Fruit fly (Drosophila melanogaster): ENCODE data around the gene Sec20.

DNA sequence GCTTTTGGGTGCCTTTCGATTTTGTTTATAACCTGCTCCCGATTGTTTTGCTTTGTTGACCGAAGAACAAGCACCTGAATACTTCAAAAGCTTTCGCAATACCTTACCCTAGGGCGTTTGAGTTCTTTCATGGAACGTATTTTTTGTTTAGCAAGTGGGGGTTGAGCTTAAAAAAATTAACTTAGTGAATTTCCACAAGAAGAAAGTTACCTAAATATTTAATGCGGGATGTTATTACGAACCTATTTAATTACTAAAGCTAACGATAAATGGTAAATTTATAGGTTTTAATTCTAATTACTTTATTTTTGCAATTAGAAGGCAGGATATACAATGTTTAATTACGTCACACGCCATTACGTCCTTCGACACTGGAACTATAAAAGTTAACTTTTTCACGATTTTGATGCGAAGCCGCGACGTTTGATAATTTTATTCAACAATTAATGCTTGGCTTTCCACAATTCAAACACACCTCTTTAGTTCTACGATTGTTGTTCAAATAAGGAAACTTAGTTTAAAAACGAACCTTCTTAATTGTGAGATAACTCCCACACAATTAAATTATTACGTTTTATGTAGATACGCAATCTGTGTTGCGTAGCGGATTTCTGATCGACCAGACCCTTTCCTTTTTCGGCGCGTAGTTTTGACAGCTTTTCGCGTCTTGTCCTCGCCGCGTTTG is 37.0 kb upstream of the Sec20 start:
- no peak for TF ChIP-seq CG8478 (optimal IDR thresholded peaks at IDR 0.05)
- no peak for TF ChIP-seq CTCF (optimal IDR thresholded peaks at IDR 0.05)
